Worm (Caenorhabditis elegans) whole organism, L2 larva: ENCODE measurements around the gene F20D6.1.
A peak's percentile ranks its signal among the peaks of the same experiment; 100 is the strongest.

Experiments used
- F13H6.1 ChIP-seq: sonication (generic microtip); optimal IDR thresholded peaks from 2 replicates; lab custom pipeline; 2016; ENCODE audit warnings: missing genetic modification characterization, missing compliant biosample characterization
- Y55F3AM.14 ChIP-seq: fragments of 200-800 bp; sonication (Bioruptor generic); optimal IDR thresholded peaks from 2 replicates; lab custom pipeline; 2018; ENCODE audit warnings: mild to moderate bottlenecking, missing genetic modification characterization, missing compliant biosample characterization
- alr-1 ChIP-seq: fragments of 150-350 bp; optimal IDR thresholded peaks from 2 replicates; lab custom pipeline; 2014; ENCODE audit warnings: missing biosample characterization, missing genetic modification characterization
- aly-2 ChIP-seq: fragments of 150-350 bp; optimal IDR thresholded peaks from 2 replicates; lab custom pipeline; 2014; ENCODE audit warnings: missing biosample characterization, missing genetic modification characterization
- ama-1 ChIP-seq: fragments of 150-350 bp; optimal IDR thresholded peaks from 2 replicates; lab custom pipeline; 2018; ENCODE audit warnings: inconsistent platforms
- blmp-1 ChIP-seq: sonication (generic microtip); optimal IDR thresholded peaks from 2 replicates; lab custom pipeline; 2017; ENCODE audit warnings: missing genetic modification characterization, mild to moderate bottlenecking, missing compliant biosample characterization, antibody characterized with exemption, moderate library complexity; ENCODE audit not compliant: insufficient read depth
- ceh-16 ChIP-seq: fragments of 150-350 bp; optimal IDR thresholded peaks from 2 replicates; lab custom pipeline; 2014; ENCODE audit warnings: missing biosample characterization, missing genetic modification characterization
- crh-2 ChIP-seq: sonication (generic microtip); optimal IDR thresholded peaks from 2 replicates; lab custom pipeline; 2017; ENCODE audit warnings: missing biosample characterization, missing genetic modification characterization
- dmd-4 ChIP-seq: sonication (generic microtip); optimal IDR thresholded peaks from 2 replicates; lab custom pipeline; 2017; ENCODE audit warnings: missing biosample characterization, missing genetic modification characterization
- elt-1 ChIP-seq: fragments of 150-350 bp; optimal IDR thresholded peaks from 2 replicates; lab custom pipeline; 2014; ENCODE audit warnings: missing biosample characterization, missing genetic modification characterization
- elt-3 ChIP-seq: sonication (generic microtip); optimal IDR thresholded peaks from 2 replicates; lab custom pipeline; 2017; ENCODE audit warnings: missing biosample characterization, missing genetic modification characterization
- fos-1 ChIP-seq: fragments of 150-350 bp; optimal IDR thresholded peaks from 2 replicates; lab custom pipeline; 2014; ENCODE audit warnings: missing biosample characterization, missing genetic modification characterization
- lin-39 ChIP-seq: fragments of 150-350 bp; optimal IDR thresholded peaks from 2 replicates; lab custom pipeline; 2014; ENCODE audit warnings: missing biosample characterization, missing genetic modification reagents, missing genetic modification characterization
- lsy-2 ChIP-seq, 2 experiments: fragments of 150-350 bp in 1 of 2; sonication (generic microtip) in 1 of 2; optimal IDR thresholded peaks; 2 replicates each; lab custom pipeline; 2014 to 2017; ENCODE audit warnings: missing biosample characterization in 2 of 2, missing genetic modification characterization in 2 of 2
- mab-5 ChIP-seq: fragments of 150-350 bp; optimal IDR thresholded peaks from 2 replicates; lab custom pipeline; 2014; ENCODE audit warnings: missing biosample characterization, missing genetic modification characterization
- mbf-1 ChIP-seq: sonication (generic microtip); optimal IDR thresholded peaks from 2 replicates; lab custom pipeline; 2017; ENCODE audit warnings: missing biosample characterization, missing genetic modification characterization
- nhr-10 ChIP-seq: sonication (generic microtip); optimal IDR thresholded peaks from 2 replicates; lab custom pipeline; 2017; ENCODE audit warnings: missing biosample characterization, missing genetic modification characterization
- nhr-23 ChIP-seq: fragments of 150-350 bp; optimal IDR thresholded peaks from 2 replicates; lab custom pipeline; 2014; ENCODE audit warnings: missing biosample characterization, missing genetic modification reagents, missing genetic modification characterization
- nhr-237 ChIP-seq: fragments of 150-350 bp; optimal IDR thresholded peaks from 2 replicates; lab custom pipeline; 2014; ENCODE audit warnings: missing biosample characterization, missing genetic modification characterization
- nhr-25 ChIP-seq: fragments of 150-350 bp; sonication (generic microtip); optimal IDR thresholded peaks from 3 replicates; lab custom pipeline; 2014; ENCODE audit warnings: missing biosample characterization, missing genetic modification characterization
- nhr-77 ChIP-seq: fragments of 150-350 bp; optimal IDR thresholded peaks from 2 replicates; lab custom pipeline; 2014; ENCODE audit warnings: missing biosample characterization, missing genetic modification characterization
- sem-4 ChIP-seq: fragments of 150-350 bp; optimal IDR thresholded peaks from 2 replicates; lab custom pipeline; 2014; ENCODE audit warnings: missing biosample characterization, missing genetic modification reagents, missing genetic modification characterization
- sma-3 ChIP-seq: sonication (generic microtip); optimal IDR thresholded peaks from 2 replicates; lab custom pipeline; 2016; ENCODE audit warnings: missing genetic modification reagents, missing genetic modification characterization, missing compliant biosample characterization
- sma-9 ChIP-seq, 2 experiments: fragments of 150-350 bp in 1 of 2; sonication (generic microtip) in 1 of 2; optimal IDR thresholded peaks; 2 replicates each; lab custom pipeline; 2014 to 2016; ENCODE audit warnings: missing genetic modification characterization in 2 of 2, mild to moderate bottlenecking in 1 of 2, missing biosample characterization in 1 of 2, missing compliant biosample characterization in 1 of 2, missing genetic modification reagents in 1 of 2, moderate library complexity in 1 of 2
- snpc-4 ChIP-seq: fragments of 150-350 bp; optimal IDR thresholded peaks from 2 replicates; lab custom pipeline; 2014; ENCODE audit warnings: missing biosample characterization, missing genetic modification characterization
- unc-39 ChIP-seq: fragments of 150-350 bp; optimal IDR thresholded peaks from 2 replicates; lab custom pipeline; 2014; ENCODE audit warnings: missing biosample characterization, missing genetic modification characterization
- unc-55 ChIP-seq: fragments of 150-350 bp; sonication (generic microtip); optimal IDR thresholded peaks from 3 replicates; lab custom pipeline; 2014; ENCODE audit warnings: missing biosample characterization, missing genetic modification reagents, missing genetic modification characterization
- zag-1 ChIP-seq: fragments of 150-350 bp; optimal IDR thresholded peaks from 2 replicates; lab custom pipeline; 2014; ENCODE audit warnings: missing biosample characterization, missing genetic modification characterization
- ztf-11 ChIP-seq: sonication (generic microtip); optimal IDR thresholded peaks from 2 replicates; lab custom pipeline; 2017; ENCODE audit warnings: missing biosample characterization, missing genetic modification characterization
- ztf-4 ChIP-seq: fragments of 150-350 bp; optimal IDR thresholded peaks from 2 replicates; lab custom pipeline; 2014; ENCODE audit warnings: missing biosample characterization, missing genetic modification characterization

The F20D6.1 gene

ce11 chrV:8196993-8197392, 6.5 kb downstream of the F20D6.1 start:
- TF ChIP-seq crh-2 (tag; lab: Kevin White, UChicago) (no peak), unc-39 (tag; lab: Kevin White, UChicago) (no peak), nhr-237 (no peak), sem-4 (tag; lab: Kevin White, UChicago) (no peak), nhr-25 (tag; lab: Kevin White, UChicago) (no peak), dmd-4 (tag; lab: Kevin White, UChicago) (no peak), alr-1 (no peak), zag-1 (tag; lab: Kevin White, UChicago) (no peak), elt-1 (tag; lab: Kevin White, UChicago) (no peak), nhr-10 (tag; lab: Kevin White, UChicago) (no peak), elt-3 (tag; lab: Kevin White, UChicago) (no peak), mbf-1 (no peak), Y55F3AM.14 (GFP tag; lab: Kevin White, UChicago) (no peak), nhr-77 (tag; lab: Kevin White, UChicago) (no peak), ztf-4 (tag; lab: Kevin White, UChicago) (no peak), lin-39 (tag; lab: Kevin White, UChicago) (no peak), nhr-23 (tag; lab: Kevin White, UChicago) (no peak), F13H6.1 (no peak)

- TF ChIP-seq unc-55 (GFP tag; lab: Kevin White, UChicago) = no peak
- no peak for TF ChIP-seq sma-3 (GFP tag; lab: Kevin White, UChicago)
- no peak for TF ChIP-seq elt-3 (tag; lab: Kevin White, UChicago)
- no peak for TF ChIP-seq nhr-10 (tag; lab: Kevin White, UChicago)
- no peak for TF ChIP-seq aly-2
- no peak for TF ChIP-seq nhr-23 (tag; lab: Kevin White, UChicago)
- TF ChIP-seq nhr-77 (tag; lab: Kevin White, UChicago) = no peak
- TF ChIP-seq ceh-16 (tag; lab: Kevin White, UChicago) = no peak
- no peak for TF ChIP-seq lin-39 (tag; lab: Kevin White, UChicago)
- no peak for TF ChIP-seq ztf-11 (tag; lab: Kevin White, UChicago)
- no peak for TF ChIP-seq ama-1 (lab: Kevin White, UChicago)
These were observed 8.5 kb downstream of the F20D6.1 start, which contains the start of gene F20D6.11 for ce11 chrV:8198994-8199393. Gene F20D6.11, minus strand, starts transcription at chrV:8199094.

ce11 chrV:8201229-8201858, 10.8 kb downstream of the F20D6.1 start, which contains the start of gene cri-2:
Gene cri-2, plus strand, starts transcription at chrV:8201808.
- TF ChIP-seq sem-4 (tag; lab: Kevin White, UChicago) (peak; percentile 36), blmp-1 (tag; lab: Kevin White, UChicago) (no peak), sma-3 (GFP tag; lab: Kevin White, UChicago) (peak; percentile 27), mbf-1 (no peak), sma-9 (GFP tag; optimal IDR thresholded peaks at IDR 0.05; lab: Kevin White, UChicago) (peak; percentile 18), sma-9 (tag; optimal IDR thresholded peaks at IDR 0.05; lab: Kevin White, UChicago) (no peak), fos-1 (tag; lab: Kevin White, UChicago) (peak; percentile 56), lsy-2 (tag; optimal IDR thresholded peaks at IDR 0.05; lab: Kevin White, UChicago) (peak in 1 of 2 experiments; percentile 19)

ce11 chrV:8203085-8203643, 12.6 kb downstream of the F20D6.1 start, which contains the start of gene cest-17:
Gene cest-17, plus strand, starts transcription at chrV:8203332.
- peak; percentile 26 for TF ChIP-seq fos-1 (tag; lab: Kevin White, UChicago)
- TF ChIP-seq snpc-4 (tag; lab: Kevin White, UChicago) = no peak

ce11 chrV:8206931-8207330, 16.4 kb downstream of the F20D6.1 start, which contains the start of gene timp-1:
Gene timp-1, plus strand, starts transcription at chrV:8207235.
- TF ChIP-seq elt-1 (tag; lab: Kevin White, UChicago) (no peak), blmp-1 (tag; lab: Kevin White, UChicago) (peak; percentile 66), aly-2 (no peak)

ce11 chrV:8210527-8210926, 20.0 kb downstream of the F20D6.1 start:
- TF ChIP-seq F13H6.1 (no peak), mab-5 (tag; lab: Kevin White, UChicago) (peak; percentile 17)
- TF ChIP-seq, all 48 proteins: peak for 1
